Worm (Caenorhabditis elegans) whole organism, L1 larva: ENCODE measurements around the gene jmjd-3.3.

Experiments used
- C16A3.4 ChIP-seq: fragments of 150-350 bp; optimal IDR thresholded peaks from 2 replicates; lab custom pipeline; 2014; ENCODE audit warnings: missing biosample characterization, missing genetic modification characterization
- F16B12.6 ChIP-seq: fragments of 150-350 bp; optimal IDR thresholded peaks from 2 replicates; lab custom pipeline; 2014; ENCODE audit warnings: missing biosample characterization, missing genetic modification characterization
- Y116A8C.19 ChIP-seq: sonication (generic microtip); optimal IDR thresholded peaks from 2 replicates; lab custom pipeline; 2016; ENCODE audit warnings: missing compliant biosample characterization, missing genetic modification characterization, borderline replicate concordance
- aha-1 ChIP-seq: fragments of 150-350 bp; optimal IDR thresholded peaks from 2 replicates; lab custom pipeline; 2014; ENCODE audit warnings: missing biosample characterization, missing genetic modification characterization
- alr-1 ChIP-seq: fragments of 200-800 bp; sonication (Bioruptor generic); optimal IDR thresholded peaks from 2 replicates; lab custom pipeline; 2018; ENCODE audit warnings: borderline replicate concordance, mild to moderate bottlenecking, missing genetic modification characterization, missing compliant biosample characterization
- ceh-82 ChIP-seq, 3 experiments: fragments of 150-350 bp in 1 of 3; sonication (generic microtip) in 2 of 3; optimal IDR thresholded peaks; 2 replicates each; lab custom pipeline; 2014 to 2017; ENCODE audit warnings: missing biosample characterization in 3 of 3, missing genetic modification characterization in 3 of 3
- ceh-90 ChIP-seq: sonication (generic microtip); optimal IDR thresholded peaks from 2 replicates; lab custom pipeline; 2016; ENCODE audit warnings: missing genetic modification characterization, missing compliant biosample characterization
- ces-1 ChIP-seq: fragments of 150-350 bp; optimal IDR thresholded peaks from 2 replicates; lab custom pipeline; 2014; ENCODE audit warnings: missing biosample characterization, missing genetic modification reagents, missing genetic modification characterization
- dsc-1 ChIP-seq: sonication (generic microtip); optimal IDR thresholded peaks from 2 replicates; lab custom pipeline; 2016; ENCODE audit warnings: mild to moderate bottlenecking, missing genetic modification characterization, missing compliant biosample characterization
- efl-1 ChIP-seq, 4 experiments: fragments of 150-350 bp; optimal IDR thresholded peaks in 3 of 4; peaks in 1 of 4; 1 replicate in 1 of 4; 2 replicates in 3 of 4; lab custom pipeline; 2014; ENCODE audit warnings: missing biosample characterization in 2 of 4, missing genetic modification characterization in 2 of 4, missing genetic modification reagents in 2 of 4
- elt-2 ChIP-seq: sonication (generic microtip); optimal IDR thresholded peaks from 2 replicates; lab custom pipeline; 2016; ENCODE audit warnings: missing genetic modification characterization, mild to moderate bottlenecking, inconsistent platforms, missing compliant biosample characterization, missing genetic modification reagents
- ets-5 ChIP-seq: fragments of 200-800 bp; sonication (Bioruptor generic); IDR thresholded peaks from 2 replicates; pipeline ENCODE4 v1.3.6; 2022; ENCODE audit warnings: missing genetic modification characterization, missing compliant biosample characterization
- fkh-4 ChIP-seq: sonication (generic microtip); optimal IDR thresholded peaks from 2 replicates; lab custom pipeline; 2016; ENCODE audit warnings: missing compliant biosample characterization, missing genetic modification characterization, borderline replicate concordance
- fos-1 ChIP-seq: fragments of 150-350 bp; optimal IDR thresholded peaks from 2 replicates; lab custom pipeline; 2014; ENCODE audit warnings: missing biosample characterization, missing genetic modification characterization
- grh-1 ChIP-seq: fragments of 200-800 bp; sonication (Bioruptor generic); IDR thresholded peaks from 2 replicates; pipeline ENCODE4 v1.3.6; 2022; ENCODE audit warnings: missing genetic modification reagents, missing genetic modification characterization, missing compliant biosample characterization
- hlh-4 ChIP-seq: sonication (generic microtip); optimal IDR thresholded peaks from 2 replicates; lab custom pipeline; 2016; ENCODE audit warnings: mild to moderate bottlenecking, missing genetic modification characterization, missing compliant biosample characterization
- hpl-2 ChIP-seq: fragments of 150-350 bp; optimal IDR thresholded peaks from 2 replicates; lab custom pipeline; 2014; ENCODE audit warnings: missing biosample characterization, missing genetic modification reagents, missing genetic modification characterization
- isw-1 ChIP-seq: fragments of 200-800 bp; sonication (Bioruptor generic); IDR thresholded peaks from 2 replicates; pipeline ENCODE4 v1.3.6; 2022; ENCODE audit warnings: missing genetic modification characterization, missing compliant biosample characterization
- lin-13 ChIP-seq: fragments of 150-350 bp; optimal IDR thresholded peaks from 2 replicates; lab custom pipeline; 2014; ENCODE audit warnings: missing biosample characterization, missing genetic modification reagents, missing genetic modification characterization
- lin-15B ChIP-seq: fragments of 150-350 bp; sonication (generic microtip); optimal IDR thresholded peaks from 3 replicates; lab custom pipeline; 2014; ENCODE audit warnings: missing biosample characterization, missing genetic modification characterization
- lin-39 ChIP-seq: fragments of 150-350 bp; optimal IDR thresholded peaks from 2 replicates; lab custom pipeline; 2014; ENCODE audit warnings: missing biosample characterization, missing genetic modification reagents, missing genetic modification characterization
- lsy-2 ChIP-seq, 2 experiments: fragments of 150-350 bp; optimal IDR thresholded peaks; 2 replicates each; lab custom pipeline; 2014; ENCODE audit warnings: missing biosample characterization in 2 of 2, missing genetic modification characterization in 2 of 2
- mab-9 ChIP-seq: fragments of 200-800 bp; sonication (Bioruptor generic); IDR thresholded peaks from 2 replicates; pipeline ENCODE4 v1.3.6; 2022; ENCODE audit warnings: missing genetic modification reagents, missing genetic modification characterization, missing compliant biosample characterization
- mdl-1 ChIP-seq, 2 experiments: fragments of 150-350 bp; optimal IDR thresholded peaks; 2 replicates each; lab custom pipeline; 2014 to 2017; ENCODE audit warnings: missing biosample characterization in 2 of 2, missing genetic modification characterization in 2 of 2, inconsistent platforms in 1 of 2
- mef-2 ChIP-seq: fragments of 150-350 bp; optimal IDR thresholded peaks from 2 replicates; lab custom pipeline; 2014; ENCODE audit warnings: missing biosample characterization, missing genetic modification characterization
- nhr-11 ChIP-seq: fragments of 150-350 bp; optimal IDR thresholded peaks from 2 replicates; lab custom pipeline; 2014; ENCODE audit warnings: missing biosample characterization, missing genetic modification characterization
- nhr-12 ChIP-seq: sonication (generic microtip); optimal IDR thresholded peaks from 2 replicates; lab custom pipeline; 2017; ENCODE audit warnings: missing biosample characterization, missing genetic modification characterization
- nhr-19 ChIP-seq: fragments of 200-800 bp; sonication (Bioruptor generic); conservative IDR thresholded peaks from 2 replicates; pipeline ENCODE4 v1.3.6; 2022; ENCODE audit warnings: missing genetic modification characterization, missing compliant biosample characterization
- nhr-20 ChIP-seq: sonication (generic microtip); optimal IDR thresholded peaks from 2 replicates; lab custom pipeline; 2016; ENCODE audit warnings: mild to moderate bottlenecking, missing genetic modification characterization, missing compliant biosample characterization
- nhr-237 ChIP-seq: fragments of 150-350 bp; optimal IDR thresholded peaks from 2 replicates; lab custom pipeline; 2014; ENCODE audit warnings: missing biosample characterization, missing genetic modification characterization
- nhr-28 ChIP-seq: fragments of 150-350 bp; optimal IDR thresholded peaks from 2 replicates; lab custom pipeline; 2014; ENCODE audit warnings: missing biosample characterization, missing genetic modification characterization
- nhr-47 ChIP-seq: sonication (generic microtip); optimal IDR thresholded peaks from 2 replicates; lab custom pipeline; 2016; ENCODE audit warnings: mild to moderate bottlenecking, missing genetic modification characterization, moderate library complexity, missing compliant biosample characterization
- nhr-71 ChIP-seq: sonication (generic microtip); optimal IDR thresholded peaks from 2 replicates; lab custom pipeline; 2016; ENCODE audit warnings: mild to moderate bottlenecking, missing genetic modification characterization, moderate library complexity, missing compliant biosample characterization
- nhr-76 ChIP-seq: sonication (generic microtip); optimal IDR thresholded peaks from 2 replicates; lab custom pipeline; 2017; ENCODE audit warnings: missing biosample characterization, missing genetic modification characterization
- nhr-77 ChIP-seq: fragments of 150-350 bp; optimal IDR thresholded peaks from 2 replicates; lab custom pipeline; 2014; ENCODE audit warnings: missing biosample characterization, missing genetic modification characterization
- nhr-84 ChIP-seq: sonication (generic microtip); optimal IDR thresholded peaks from 2 replicates; lab custom pipeline; 2017; ENCODE audit warnings: missing biosample characterization, missing genetic modification characterization
- nhr-85 ChIP-seq: sonication (generic microtip); peaks from one replicate; lab custom pipeline; 2016; ENCODE audit warnings: missing genetic modification characterization, inconsistent platforms, missing compliant biosample characterization
- nhr-90 ChIP-seq: sonication (generic microtip); optimal IDR thresholded peaks from 2 replicates; lab custom pipeline; 2016; ENCODE audit warnings: mild to moderate bottlenecking, missing genetic modification characterization, missing compliant biosample characterization; ENCODE audit not compliant: poor library complexity
- pqm-1 ChIP-seq: sonication (generic microtip); optimal IDR thresholded peaks from 3 replicates; lab custom pipeline; 2017; ENCODE audit warnings: missing biosample characterization, missing genetic modification characterization
- snu-23 ChIP-seq: sonication (generic microtip); optimal IDR thresholded peaks from 2 replicates; lab custom pipeline; 2016; ENCODE audit warnings: missing genetic modification characterization, missing compliant biosample characterization
- sup-37 ChIP-seq: fragments of 200-800 bp; sonication (Bioruptor generic); optimal IDR thresholded peaks from 2 replicates; lab custom pipeline; 2018; ENCODE audit warnings: mild to moderate bottlenecking, missing genetic modification characterization, missing compliant biosample characterization
- tbx-2 ChIP-seq: sonication (generic microtip); optimal IDR thresholded peaks from 2 replicates; lab custom pipeline; 2016; ENCODE audit warnings: missing genetic modification characterization, missing compliant biosample characterization
- unc-30 ChIP-seq: sonication (generic microtip); optimal IDR thresholded peaks from 2 replicates; lab custom pipeline; 2017; ENCODE audit warnings: missing biosample characterization, missing genetic modification characterization
- unc-86 ChIP-seq: sonication (generic microtip); optimal IDR thresholded peaks from 2 replicates; lab custom pipeline; 2016; ENCODE audit warnings: missing genetic modification characterization, missing compliant biosample characterization
- unc-98 ChIP-seq: fragments of 200-800 bp; sonication (Bioruptor generic); IDR thresholded peaks from 2 replicates; pipeline ENCODE4 v1.3.6; 2022; ENCODE audit warnings: missing genetic modification characterization, missing compliant biosample characterization
- vab-15 ChIP-seq: sonication (generic microtip); optimal IDR thresholded peaks from 2 replicates; lab custom pipeline; 2017; ENCODE audit warnings: missing genotype, mild to moderate bottlenecking, missing genetic modification characterization, missing compliant biosample characterization
- xbp-1 ChIP-seq: sonication (generic microtip); optimal IDR thresholded peaks from 2 replicates; lab custom pipeline; 2016; ENCODE audit warnings: missing genetic modification characterization, missing compliant biosample characterization
- zag-1 ChIP-seq: fragments of 150-350 bp; optimal IDR thresholded peaks from 2 replicates; lab custom pipeline; 2014; ENCODE audit warnings: missing biosample characterization, missing genetic modification characterization
- ztf-11 ChIP-seq, 2 experiments: sonication (generic microtip); optimal IDR thresholded peaks; 2 replicates each; lab custom pipeline; 2016 to 2017; ENCODE audit warnings: missing genetic modification characterization in 2 of 2, missing biosample characterization in 1 of 2, missing compliant biosample characterization in 1 of 2

The jmjd-3.3 gene

ce11 chrX:13411306-13411705, 24.9 kb upstream of the jmjd-3.3 start:
- no peak for TF ChIP-seq alr-1 (tag; lab: Kevin White, UChicago)
- TF ChIP-seq nhr-20 (tag; lab: Kevin White, UChicago) = peak; percentile 71
- no peak for TF ChIP-seq vab-15 (tag; lab: Kevin White, UChicago)
- TF ChIP-seq lin-39 (tag; lab: Kevin White, UChicago) = no peak
- no peak for TF ChIP-seq nhr-47 (tag; lab: Kevin White, UChicago)
- peak; percentile 4 for TF ChIP-seq snu-23
- no peak for TF ChIP-seq hlh-4 (tag; lab: Kevin White, UChicago)
- TF ChIP-seq nhr-71 (tag; lab: Kevin White, UChicago) = no peak
- no peak for TF ChIP-seq fos-1 (tag; lab: Kevin White, UChicago)
- no peak for TF ChIP-seq grh-1 (GFP tag; lab: Robert Waterston, UW)

DNA sequence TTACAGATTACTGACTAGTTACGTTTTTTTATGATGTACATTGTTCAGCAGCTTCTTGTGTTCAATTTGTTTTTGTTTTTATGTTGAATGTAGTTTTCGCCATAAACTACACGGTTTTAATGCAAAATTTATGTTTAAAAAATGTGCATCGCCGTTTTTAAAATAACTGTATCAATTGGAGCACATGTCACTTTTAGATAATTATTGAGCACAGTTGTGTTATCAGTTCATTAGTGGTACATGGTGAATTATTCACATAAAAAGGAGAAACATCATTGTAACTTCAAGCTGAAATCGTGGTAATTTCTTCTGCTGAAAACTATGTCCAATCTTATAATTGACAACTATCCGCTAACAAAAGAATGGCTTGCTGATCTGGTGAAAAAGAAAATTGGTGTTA, 23.9 kb upstream of the jmjd-3.3 start:
- no peak for TF ChIP-seq unc-98 (GFP tag; lab: Robert Waterston, UW)
- TF ChIP-seq mdl-1 (tag; optimal IDR thresholded peaks at IDR 0.05; lab: Kevin White, UChicago) = no peak
- TF ChIP-seq nhr-90 (tag; lab: Kevin White, UChicago) = no peak
- TF ChIP-seq ceh-82 (tag; optimal IDR thresholded peaks at IDR 0.05; lab: Kevin White, UChicago) = no peak
- no peak for TF ChIP-seq aha-1 (tag; lab: Kevin White, UChicago)
- no peak for TF ChIP-seq efl-1 (optimal IDR thresholded peaks at IDR 0.05; lab: Kevin White, UChicago)
- peak in 1 of 2 experiments; percentile 8 for TF ChIP-seq efl-1 (GFP tag; optimal IDR thresholded peaks at IDR 0.05 in 1 of 2; lab: Kevin White, UChicago)
- peak; percentile 40 for TF ChIP-seq elt-2
- no peak for TF ChIP-seq nhr-77 (tag; lab: Kevin White, UChicago)
- TF ChIP-seq sup-37 (GFP tag; lab: Kevin White, UChicago) = no peak
- no peak for TF ChIP-seq lin-13 (GFP tag; lab: Kevin White, UChicago)
- TF ChIP-seq nhr-84 (tag; lab: Kevin White, UChicago) = no peak
- TF ChIP-seq C16A3.4 (tag; lab: Kevin White, UChicago) = no peak

ce11 chrX:13414974-13415373, 21.2 kb upstream of the jmjd-3.3 start:
- TF ChIP-seq ceh-90 (tag; lab: Kevin White, UChicago) = no peak
- peak; percentile 45 for TF ChIP-seq nhr-47 (tag; lab: Kevin White, UChicago)
- TF ChIP-seq lin-13 (GFP tag; lab: Kevin White, UChicago) = no peak
- no peak for TF ChIP-seq pqm-1
- TF ChIP-seq nhr-237 (tag; lab: Kevin White, UChicago) = no peak
- no peak for TF ChIP-seq nhr-76
- no peak for TF ChIP-seq sup-37 (GFP tag; lab: Kevin White, UChicago)
- TF ChIP-seq fkh-4 = no peak
- peak in 1 of 2 experiments; percentile 23 for TF ChIP-seq lsy-2 (tag; optimal IDR thresholded peaks at IDR 0.05; lab: Kevin White, UChicago)
- no peak for TF ChIP-seq ets-5 (GFP tag; lab: Robert Waterston, UW)
- no peak for TF ChIP-seq unc-30 (tag; lab: Kevin White, UChicago)
- no peak for TF ChIP-seq isw-1 (GFP tag; lab: Robert Waterston, UW)
- TF ChIP-seq hpl-2 (GFP tag; lab: Kevin White, UChicago) = no peak
- TF ChIP-seq ces-1 (GFP tag; lab: Kevin White, UChicago) = no peak
- no peak for TF ChIP-seq F16B12.6
- TF ChIP-seq xbp-1 (tag; lab: Kevin White, UChicago) = peak; percentile 20
- no peak for TF ChIP-seq nhr-11 (tag; lab: Kevin White, UChicago)
- peak; percentile 54 for TF ChIP-seq dsc-1 (tag; lab: Kevin White, UChicago)
- no peak for TF ChIP-seq efl-1 (optimal IDR thresholded peaks at IDR 0.05; lab: Kevin White, UChicago)
- TF ChIP-seq efl-1 (GFP tag; optimal IDR thresholded peaks at IDR 0.05 in 1 of 2; lab: Kevin White, UChicago) = no peak
- no peak for TF ChIP-seq nhr-84 (tag; lab: Kevin White, UChicago)
- TF ChIP-seq Y116A8C.19 = no peak
- TF ChIP-seq nhr-28 (tag; lab: Kevin White, UChicago) = no peak
- TF ChIP-seq ceh-82 (tag; optimal IDR thresholded peaks at IDR 0.05; lab: Kevin White, UChicago) = peak in 1 of 3 experiments; percentile 27
- no peak for TF ChIP-seq zag-1
- no peak for TF ChIP-seq lin-15B (tag; lab: Kevin White, UChicago)
- TF ChIP-seq nhr-85 = no peak
- no peak for TF ChIP-seq unc-86
- TF ChIP-seq nhr-12 = no peak
- TF ChIP-seq mab-9 (GFP tag; lab: Robert Waterston, UW) = no peak
- no peak for TF ChIP-seq mef-2
- peak; percentile 51 for TF ChIP-seq nhr-19
- TF ChIP-seq C16A3.4 (tag; lab: Kevin White, UChicago) = peak; percentile 5
- TF ChIP-seq ztf-11 (tag; optimal IDR thresholded peaks at IDR 0.05; lab: Kevin White, UChicago) = no peak
- peak; percentile 10 for TF ChIP-seq tbx-2
